Worm (Caenorhabditis elegans) whole organism, L3 larva: Measurements from ENCODE around the gene rps-21.

Experiments
- R02D3.7 ChIP-seq: fragments of 150-350 bp; optimal IDR thresholded peaks from 2 replicates; lab custom pipeline; 2014; ENCODE audit warnings: missing biosample characterization, missing genetic modification characterization
- ZK546.5 ChIP-seq: sonication (generic microtip); optimal IDR thresholded peaks from 2 replicates; lab custom pipeline; 2017; ENCODE audit warnings: missing biosample characterization, missing genetic modification characterization
- aly-2 ChIP-seq: fragments of 150-350 bp; optimal IDR thresholded peaks from 2 replicates; lab custom pipeline; 2014; ENCODE audit warnings: missing biosample characterization, missing genetic modification characterization
- ama-1 ChIP-seq: fragments of 150-350 bp; optimal IDR thresholded peaks from 2 replicates; lab custom pipeline; 2018
- ceh-16 ChIP-seq: sonication (generic microtip); optimal IDR thresholded peaks from 2 replicates; lab custom pipeline; 2017; ENCODE audit warnings: missing biosample characterization, missing genetic modification characterization
- ceh-28 ChIP-seq: fragments of 150-350 bp; optimal IDR thresholded peaks from 2 replicates; lab custom pipeline; 2014; ENCODE audit warnings: missing biosample characterization, missing genetic modification reagents, missing genetic modification characterization
- ceh-82 ChIP-seq: fragments of 150-350 bp; optimal IDR thresholded peaks from 2 replicates; lab custom pipeline; 2014; ENCODE audit warnings: missing biosample characterization, missing genetic modification characterization
- ceh-9 ChIP-seq: sonication (generic microtip); optimal IDR thresholded peaks from 2 replicates; lab custom pipeline; 2018; ENCODE audit warnings: missing biosample characterization, missing genetic modification characterization
- daf-12 ChIP-seq: fragments of 150-350 bp; optimal IDR thresholded peaks from 2 replicates; lab custom pipeline; 2014; ENCODE audit warnings: missing biosample characterization, missing genetic modification reagents, missing genetic modification characterization
- egl-27 ChIP-seq: sonication (generic microtip); optimal IDR thresholded peaks from 4 replicates; lab custom pipeline; 2017; ENCODE audit warnings: missing biosample characterization, missing genetic modification reagents, missing genetic modification characterization
- egl-5 ChIP-seq: fragments of 150-350 bp; optimal IDR thresholded peaks from 2 replicates; lab custom pipeline; 2017; ENCODE audit warnings: missing biosample characterization, missing genetic modification reagents, missing genetic modification characterization, inconsistent platforms
- elt-1 ChIP-seq: fragments of 150-350 bp; optimal IDR thresholded peaks from 2 replicates; lab custom pipeline; 2014; ENCODE audit warnings: missing biosample characterization, missing genetic modification characterization
- elt-2 ChIP-seq: sonication (generic microtip); optimal IDR thresholded peaks from 2 replicates; lab custom pipeline; 2016; ENCODE audit warnings: missing genetic modification reagents, mild to moderate bottlenecking, missing genetic modification characterization, missing compliant biosample characterization
- elt-3 ChIP-seq, 3 experiments: fragments of 150-350 bp in 1 of 3; sonication (generic microtip) in 2 of 3; optimal IDR thresholded peaks; 2 replicates in 2 of 3; 4 replicates in 1 of 3; lab custom pipeline; 2014 to 2017; ENCODE audit warnings: missing biosample characterization in 3 of 3, missing genetic modification characterization in 3 of 3
- eor-1 ChIP-seq, 2 experiments: fragments of 150-350 bp; optimal IDR thresholded peaks; 2 replicates each; lab custom pipeline; 2014 to 2018; ENCODE audit warnings: missing biosample characterization in 2 of 2, missing genetic modification characterization in 2 of 2
- fkh-10 ChIP-seq: sonication (generic microtip); optimal IDR thresholded peaks from 2 replicates; lab custom pipeline; 2017; ENCODE audit warnings: missing biosample characterization, missing genetic modification reagents, missing genetic modification characterization
- fkh-2 ChIP-seq: fragments of 150-350 bp; optimal IDR thresholded peaks from 2 replicates; lab custom pipeline; 2014; ENCODE audit warnings: missing biosample characterization, missing genetic modification reagents, missing genetic modification characterization
- fos-1 ChIP-seq: fragments of 150-350 bp; optimal IDR thresholded peaks from 2 replicates; lab custom pipeline; 2014; ENCODE audit warnings: missing biosample characterization, missing genetic modification characterization
- hmg-11 ChIP-seq: sonication (generic microtip); optimal IDR thresholded peaks from 2 replicates; lab custom pipeline; 2016; ENCODE audit warnings: missing genetic modification characterization, missing compliant biosample characterization
- jun-1 ChIP-seq: fragments of 150-350 bp; optimal IDR thresholded peaks from 2 replicates; lab custom pipeline; 2014; ENCODE audit warnings: missing biosample characterization, missing genetic modification reagents, missing genetic modification characterization
- lin-15B ChIP-seq: fragments of 150-350 bp; optimal IDR thresholded peaks from 2 replicates; lab custom pipeline; 2014; ENCODE audit warnings: missing biosample characterization, missing genetic modification characterization
- lin-39 ChIP-seq: fragments of 150-350 bp; optimal IDR thresholded peaks from 2 replicates; lab custom pipeline; 2018; ENCODE audit warnings: missing biosample characterization, missing genetic modification reagents, missing genetic modification characterization
- lsy-12 ChIP-seq: sonication (generic microtip); optimal IDR thresholded peaks from 2 replicates; lab custom pipeline; 2016; ENCODE audit warnings: mild to moderate bottlenecking, missing genetic modification characterization, missing compliant biosample characterization
- mdl-1 ChIP-seq: fragments of 150-350 bp; optimal IDR thresholded peaks from 2 replicates; lab custom pipeline; 2014; ENCODE audit warnings: missing biosample characterization, missing genetic modification characterization
- mml-1 ChIP-seq: fragments of 150-350 bp; sonication (generic microtip); optimal IDR thresholded peaks from 3 replicates; lab custom pipeline; 2014; ENCODE audit warnings: missing biosample characterization, missing genetic modification characterization
- nfya-1 ChIP-seq: sonication (generic microtip); optimal IDR thresholded peaks from 2 replicates; lab custom pipeline; 2017; ENCODE audit warnings: missing genetic modification characterization, mild to moderate bottlenecking, missing compliant biosample characterization, antibody characterized with exemption, moderate library complexity; ENCODE audit not compliant: insufficient read depth
- nhr-11 ChIP-seq: fragments of 150-350 bp; optimal IDR thresholded peaks from 2 replicates; lab custom pipeline; 2014; ENCODE audit warnings: missing biosample characterization, missing genetic modification characterization
- nhr-12 ChIP-seq: fragments of 150-350 bp; optimal IDR thresholded peaks from 2 replicates; lab custom pipeline; 2014; ENCODE audit warnings: missing biosample characterization, missing genetic modification characterization
- nhr-23 ChIP-seq: fragments of 150-350 bp; optimal IDR thresholded peaks from 2 replicates; lab custom pipeline; 2014; ENCODE audit warnings: missing biosample characterization, missing genetic modification reagents, missing genetic modification characterization
- nhr-237 ChIP-seq: fragments of 150-350 bp; optimal IDR thresholded peaks from 2 replicates; lab custom pipeline; 2014; ENCODE audit warnings: missing biosample characterization, missing genetic modification characterization
- nhr-25 ChIP-seq: sonication (generic microtip); optimal IDR thresholded peaks from 2 replicates; lab custom pipeline; 2017; ENCODE audit warnings: missing biosample characterization, missing genetic modification characterization
- nhr-28 ChIP-seq: fragments of 150-350 bp; optimal IDR thresholded peaks from 2 replicates; lab custom pipeline; 2014; ENCODE audit warnings: missing biosample characterization, missing genetic modification characterization
- nhr-43 ChIP-seq: sonication (generic microtip); optimal IDR thresholded peaks from 2 replicates; lab custom pipeline; 2016; ENCODE audit warnings: mild to moderate bottlenecking, missing genetic modification characterization, missing compliant biosample characterization; ENCODE audit not compliant: poor library complexity, severe bottlenecking
- nhr-67 ChIP-seq: fragments of 150-350 bp; optimal IDR thresholded peaks from 2 replicates; lab custom pipeline; 2014; ENCODE audit warnings: missing biosample characterization, missing genetic modification characterization
- nhr-76 ChIP-seq: fragments of 150-350 bp; sonication (generic microtip); optimal IDR thresholded peaks from 5 replicates; lab custom pipeline; 2014; ENCODE audit warnings: missing biosample characterization, missing genetic modification characterization
- nhr-77 ChIP-seq: fragments of 150-350 bp; optimal IDR thresholded peaks from 2 replicates; lab custom pipeline; 2014; ENCODE audit warnings: missing biosample characterization, missing genetic modification characterization
- pha-4 ChIP-seq: fragments of 150-350 bp; optimal IDR thresholded peaks from 2 replicates; lab custom pipeline; 2014; ENCODE audit warnings: missing biosample characterization, missing genetic modification reagents, missing genetic modification characterization
- pqm-1 ChIP-seq: fragments of 150-350 bp; optimal IDR thresholded peaks from 2 replicates; lab custom pipeline; 2017; ENCODE audit warnings: missing biosample characterization, missing genetic modification characterization, inconsistent platforms
- sea-2 ChIP-seq: fragments of 150-350 bp; sonication (generic microtip); optimal IDR thresholded peaks from 4 replicates; lab custom pipeline; 2014; ENCODE audit warnings: missing biosample characterization, missing genetic modification reagents, missing genetic modification characterization
- skn-1 ChIP-seq: fragments of 150-350 bp; optimal IDR thresholded peaks from 2 replicates; lab custom pipeline; 2014; ENCODE audit warnings: missing biosample characterization, missing genetic modification characterization
- snpc-4 ChIP-seq: fragments of 150-350 bp; optimal IDR thresholded peaks from 2 replicates; lab custom pipeline; 2014; ENCODE audit warnings: missing biosample characterization, missing genetic modification characterization
- tbx-2 ChIP-seq: sonication (generic microtip); optimal IDR thresholded peaks from 2 replicates; lab custom pipeline; 2016; ENCODE audit warnings: mild to moderate bottlenecking, missing genetic modification characterization, missing compliant biosample characterization
- unc-39 ChIP-seq: sonication (generic microtip); optimal IDR thresholded peaks from 4 replicates; lab custom pipeline; 2017; ENCODE audit warnings: missing biosample characterization, missing genetic modification characterization
- unc-62 ChIP-seq: fragments of 150-350 bp; sonication (generic microtip); optimal IDR thresholded peaks from 4 replicates; lab custom pipeline; 2014; ENCODE audit warnings: missing biosample characterization, missing genetic modification reagents, missing genetic modification characterization
- zag-1 ChIP-seq: fragments of 150-350 bp; optimal IDR thresholded peaks from 2 replicates; lab custom pipeline; 2014; ENCODE audit warnings: missing biosample characterization, missing genetic modification characterization
- ztf-11 ChIP-seq: fragments of 150-350 bp; optimal IDR thresholded peaks from 2 replicates; lab custom pipeline; 2014; ENCODE audit warnings: missing biosample characterization, missing genetic modification characterization
- ztf-4 ChIP-seq: fragments of 150-350 bp; optimal IDR thresholded peaks from 2 replicates; lab custom pipeline; 2014; ENCODE audit warnings: missing biosample characterization, missing genetic modification characterization

The rps-21 gene

DNA sequence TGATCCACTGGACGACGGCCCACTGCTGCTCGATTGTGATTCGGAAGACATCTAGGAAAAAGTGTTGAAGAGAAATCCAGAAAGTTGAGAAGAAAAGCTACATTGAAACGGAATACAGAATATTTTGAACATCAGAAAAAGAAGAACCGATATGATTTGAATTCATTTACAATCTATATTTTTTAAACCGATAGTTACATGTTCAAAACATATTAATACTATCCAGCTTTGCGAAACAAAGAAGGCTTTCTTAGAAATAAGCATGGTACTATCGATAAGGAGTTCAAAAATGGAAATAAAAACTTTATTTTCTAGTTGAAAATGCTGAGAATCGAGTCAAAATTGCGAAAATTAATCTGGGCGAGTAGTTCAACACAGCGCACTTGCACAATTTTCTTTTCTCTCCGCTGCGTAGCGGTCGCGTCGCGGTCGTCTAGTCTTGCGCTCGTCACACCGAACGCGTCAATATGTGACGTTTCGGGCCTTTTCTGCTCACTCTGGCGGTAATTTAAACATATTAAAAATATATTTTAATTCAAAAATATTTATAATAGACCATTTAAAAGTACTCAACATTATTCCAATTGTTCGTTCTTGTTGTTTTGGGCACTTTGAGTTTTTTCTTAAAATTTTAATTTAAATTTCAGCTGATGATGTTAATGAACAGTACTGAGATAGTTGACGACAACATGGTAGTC, 27.2 kb downstream of the rps-21 start, which contains the start of the genes syf-2 and K04G7.1:
Gene syf-2, minus strand, starts transcription at position 51 of the 698 bp plus-strand sequence.
Gene K04G7.1, plus strand, starts transcription at position 648 of the 698 bp plus-strand sequence.
- TF ChIP-seq nhr-43 (tag; lab: Kevin White, UChicago) (peak; percentile 62), aly-2 (tag; lab: Kevin White, UChicago) (no peak), R02D3.7 (tag; lab: Kevin White, UChicago) (peak; percentile 76), ZK546.5 (tag; lab: Kevin White, UChicago) (peak; percentile 20), daf-12 (tag; lab: Kevin White, UChicago) (no peak), sea-2 (GFP tag; lab: Kevin White, UChicago) (no peak), fkh-10 (peak; percentile 85), unc-62 (GFP tag; lab: Kevin White, UChicago) (peak; percentile 53), mdl-1 (tag; lab: Kevin White, UChicago) (no peak), pqm-1 (peak; percentile 29), zag-1 (no peak), pha-4 (tag; lab: Kevin White, UChicago) (peak; percentile 95), fos-1 (tag; lab: Kevin White, UChicago) (no peak), ceh-16 (tag; lab: Kevin White, UChicago) (no peak), lin-39 (tag; lab: Kevin White, UChicago) (peak; percentile 91), nhr-23 (tag; lab: Kevin White, UChicago) (peak; percentile 94), mml-1 (tag; lab: Kevin White, UChicago) (no peak), egl-27 (tag; lab: Kevin White, UChicago) (peak; percentile 92), nhr-76 (tag; lab: Kevin White, UChicago) (no peak), ama-1 (lab: Kevin White, UChicago) (peak; percentile 43), tbx-2 (tag; lab: Kevin White, UChicago) (peak; percentile 61), fkh-2 (tag; lab: Kevin White, UChicago) (no peak), nfya-1 (tag; lab: Kevin White, UChicago) (peak; percentile 94), skn-1 (tag; lab: Kevin White, UChicago) (peak; percentile 79), nhr-12 (no peak), jun-1 (tag; lab: Kevin White, UChicago) (peak; percentile 83), ztf-4 (tag; lab: Kevin White, UChicago) (no peak), ceh-9 (tag; lab: Kevin White, UChicago) (no peak), lsy-12 (peak; percentile 78), snpc-4 (tag; lab: Kevin White, UChicago) (peak; percentile 90), elt-2 (tag; lab: Kevin White, UChicago) (peak; percentile 74), unc-39 (no peak), hmg-11 (tag; lab: Kevin White, UChicago) (peak; percentile 65), ceh-28 (tag; lab: Kevin White, UChicago) (peak; percentile 72), eor-1 (tag; optimal IDR thresholded peaks at IDR 0.05; lab: Kevin White, UChicago) (no peak), lin-15B (peak; percentile 99), ztf-11 (tag; lab: Kevin White, UChicago) (no peak), elt-1 (tag; lab: Kevin White, UChicago) (peak; percentile 59), nhr-25 (tag; lab: Kevin White, UChicago) (peak; percentile 76), egl-5 (peak; percentile 57), nhr-237 (tag; lab: Kevin White, UChicago) (no peak), nhr-67 (tag; lab: Kevin White, UChicago) (no peak), nhr-77 (tag; lab: Kevin White, UChicago) (no peak), nhr-11 (tag; lab: Kevin White, UChicago) (no peak), nhr-28 (tag; lab: Kevin White, UChicago) (no peak), ceh-82 (peak; percentile 47), elt-3 (tag; optimal IDR thresholded peaks at IDR 0.05; lab: Kevin White, UChicago) (peak in 1 of 3 experiments; percentile 14)
